Worm (Caenorhabditis elegans) whole organism, L4 larva: ENCODE data around the gene K08H2.10.

Experiments used
- ctbp-1 ChIP-seq: fragments of 200-800 bp; sonication (Bioruptor generic); IDR thresholded peaks from 2 replicates; pipeline ENCODE4 v1.3.6; 2022; ENCODE audit warnings: missing genetic modification reagents, missing genetic modification characterization, missing compliant biosample characterization
- dve-1 ChIP-seq: sonication (generic microtip); optimal IDR thresholded peaks from 2 replicates; lab custom pipeline; 2017; ENCODE audit warnings: antibody characterized with exemption, mild to moderate bottlenecking, missing genetic modification characterization, missing compliant biosample characterization; ENCODE audit not compliant: insufficient read depth

DNA sequence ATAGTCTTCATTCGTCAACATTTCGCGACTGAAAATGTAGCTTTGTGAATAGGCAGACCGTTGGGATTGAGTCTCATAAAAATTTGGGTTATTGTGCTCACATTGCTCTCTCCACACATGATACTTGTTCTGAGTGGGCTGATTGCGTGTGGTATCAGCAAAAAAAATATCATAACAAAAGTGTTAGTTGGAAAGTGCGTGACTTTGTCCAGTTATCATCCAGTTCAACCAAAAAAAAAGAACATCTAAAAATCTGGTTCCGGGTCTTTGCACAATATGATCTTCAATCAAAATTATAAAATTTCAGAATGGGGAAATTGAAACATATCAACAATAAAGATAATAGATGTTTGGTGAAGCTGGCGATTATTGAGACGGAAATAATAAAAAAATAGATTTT lies 42.9 kb downstream of the K08H2.10 start, which contains the start of gene srd-39:
- no peak for TF ChIP-seq dve-1
- no peak for TF ChIP-seq ctbp-1 (GFP tag; lab: Robert Waterston, UW)
